Fruit fly (Drosophila melanogaster) whole organism, wandering third instar larva: ENCODE data around the gene CG7328.

ENCODE experiments used
- Abd-B ChIP-seq: fragments of >200 bp; optimal IDR thresholded peaks from 2 replicates; lab custom pipeline; 2017; ENCODE audit warnings: missing biosample characterization, missing genetic modification characterization
- CG32264 ChIP-seq: fragments of 200-800 bp; sonication (Bioruptor generic); optimal IDR thresholded peaks from 2 replicates; lab custom pipeline; 2016; ENCODE audit warnings: missing biosample characterization, missing genetic modification characterization
- CG9705 ChIP-seq: fragments of 200-800 bp; sonication (Bioruptor generic); optimal IDR thresholded peaks from 2 replicates; lab custom pipeline; 2018; ENCODE audit warnings: missing biosample characterization, mild to moderate bottlenecking, missing genetic modification characterization
- CrebA ChIP-seq: fragments of 200-800 bp; sonication (Bioruptor generic); optimal IDR thresholded peaks from 2 replicates; lab custom pipeline; 2016; ENCODE audit warnings: missing biosample characterization, mild to moderate bottlenecking, missing genetic modification characterization, borderline replicate concordance
- Dfd ChIP-seq: fragments of >200 bp; optimal IDR thresholded peaks from 2 replicates; lab custom pipeline; 2017; ENCODE audit warnings: missing biosample characterization, missing genetic modification characterization
- Dif ChIP-seq: fragments of 200-275, 200-300 bp; sonication (Bioruptor generic); optimal IDR thresholded peaks from 2 replicates; lab custom pipeline; 2018; ENCODE audit warnings: missing biosample characterization, missing genetic modification characterization; ENCODE audit not compliant: partially characterized antibody
- GATAd ChIP-seq: sonication (Bioruptor generic); optimal IDR thresholded peaks from 2 replicates; lab custom pipeline; 2016; ENCODE audit warnings: missing biosample characterization, missing genetic modification characterization
- HLH106 ChIP-seq: fragments of 200-800 bp; optimal IDR thresholded peaks from 3 replicates; lab custom pipeline; 2019; ENCODE audit warnings: missing biosample characterization, mild to moderate bottlenecking, missing genetic modification characterization, moderate library complexity
- Hnf4 ChIP-seq: fragments of 200-800 bp; sonication (Bioruptor generic); optimal IDR thresholded peaks from 2 replicates; lab custom pipeline; 2016; ENCODE audit warnings: missing biosample characterization, mild to moderate bottlenecking, missing genetic modification characterization
- Hr78 ChIP-seq: fragments of >200 bp; optimal IDR thresholded peaks from 2 replicates; lab custom pipeline; 2017; ENCODE audit warnings: missing biosample characterization, missing genetic modification characterization
- Hr83 ChIP-seq: fragments of 200-300 bp; sonication (Bioruptor generic); optimal IDR thresholded peaks from 2 replicates; lab custom pipeline; 2016; ENCODE audit warnings: missing biosample characterization, mild to moderate bottlenecking, missing genetic modification characterization, moderate library complexity; ENCODE audit not compliant: poor library complexity, severe bottlenecking
- Jra ChIP-seq: sonication (Bioruptor generic); optimal IDR thresholded peaks from 2 replicates; lab custom pipeline; 2016; ENCODE audit warnings: missing biosample characterization, missing genetic modification characterization
- Mio ChIP-seq: sonication (Bioruptor generic); optimal IDR thresholded peaks from 2 replicates; lab custom pipeline; 2016; ENCODE audit warnings: missing biosample characterization, missing genetic modification characterization
- Myc ChIP-seq: fragments of >200 bp; optimal IDR thresholded peaks from 2 replicates; lab custom pipeline; 2017
- N ChIP-seq: fragments of >200 bp; optimal IDR thresholded peaks from 2 replicates; lab custom pipeline; 2018; ENCODE audit warnings: missing biosample characterization, missing external identifiers, missing genetic modification characterization
- OdsH ChIP-seq: fragments of 200-800 bp; sonication (Bioruptor generic); optimal IDR thresholded peaks from 2 replicates; lab custom pipeline; 2016; ENCODE audit warnings: missing biosample characterization, mild to moderate bottlenecking, missing genetic modification characterization
- Rel ChIP-seq, 2 experiments: fragments of 200-800 bp; sonication (Bioruptor generic) in 1 of 2; optimal IDR thresholded peaks; 2 replicates in 1 of 2; 3 replicates in 1 of 2; lab custom pipeline; 2016 to 2019; ENCODE audit warnings: mild to moderate bottlenecking in 2 of 2, missing biosample characterization in 2 of 2, missing genetic modification characterization in 2 of 2, moderate library complexity in 1 of 2
- Sp1 ChIP-seq: fragments of 200-800 bp; sonication (Bioruptor generic); optimal IDR thresholded peaks from 3 replicates; lab custom pipeline; 2019; ENCODE audit warnings: missing biosample characterization, mild to moderate bottlenecking, missing genetic modification characterization, moderate library complexity
- Vsx2 ChIP-seq: fragments of 200-300, 225-300 bp; sonication (Bioruptor generic); optimal IDR thresholded peaks from 2 replicates; lab custom pipeline; 2018; ENCODE audit warnings: missing biosample characterization, missing genetic modification characterization; ENCODE audit not compliant: partially characterized antibody
- br ChIP-seq: fragments of 200-800 bp; sonication (Bioruptor generic); optimal IDR thresholded peaks from 2 replicates; lab custom pipeline; 2016; ENCODE audit warnings: missing biosample characterization, missing genetic modification characterization
- brk ChIP-seq: fragments of 200-800 bp; sonication (Bioruptor generic); optimal IDR thresholded peaks from 2 replicates; lab custom pipeline; 2016; ENCODE audit warnings: missing biosample characterization, mild to moderate bottlenecking, missing genetic modification characterization
- dl ChIP-seq, 2 experiments: fragments of 175-275, 200-275 bp in 1 of 2; fragments of 200-275 bp in 1 of 2; sonication (Bioruptor generic); optimal IDR thresholded peaks; lab custom pipeline; 2018; ENCODE audit warnings: mild to moderate bottlenecking in 2 of 2, missing biosample characterization in 2 of 2, missing genetic modification characterization in 2 of 2, moderate library complexity in 2 of 2; ENCODE audit not compliant: partially characterized antibody in 2 of 2, insufficient read depth in 1 of 2
- dmrt93B ChIP-seq: fragments of 200-800 bp; sonication (Bioruptor generic); optimal IDR thresholded peaks from 2 replicates; lab custom pipeline; 2018; ENCODE audit warnings: missing biosample characterization, mild to moderate bottlenecking, missing genetic modification characterization
- dsf ChIP-seq: sonication (Bioruptor generic); optimal IDR thresholded peaks from 2 replicates; lab custom pipeline; 2016; ENCODE audit warnings: missing biosample characterization, missing genetic modification characterization, borderline replicate concordance
- ey ChIP-seq: fragments of 200-800 bp; sonication (Bioruptor generic); optimal IDR thresholded peaks from 2 replicates; lab custom pipeline; 2016; ENCODE audit warnings: missing biosample characterization, missing genetic modification characterization
- foxo ChIP-seq, 2 experiments: fragments of 200-800 bp; sonication (Bioruptor generic); optimal IDR thresholded peaks; 2 replicates in 1 of 2; 3 replicates in 1 of 2; lab custom pipeline; 2016 to 2017; ENCODE audit warnings: missing biosample characterization in 2 of 2, missing genetic modification characterization in 2 of 2
- fru ChIP-seq: fragments of 200-800 bp; sonication (Bioruptor generic); optimal IDR thresholded peaks from 3 replicates; lab custom pipeline; 2016; ENCODE audit warnings: missing biosample characterization, mild to moderate bottlenecking, missing genetic modification characterization
- h ChIP-seq: fragments of 200-800 bp; sonication (Bioruptor generic); optimal IDR thresholded peaks from 3 replicates; lab custom pipeline; 2016; ENCODE audit warnings: missing biosample characterization, mild to moderate bottlenecking, missing genetic modification characterization
- jim ChIP-seq: fragments of 175-275, 200-325 bp; sonication (Bioruptor generic); optimal IDR thresholded peaks from 2 replicates; lab custom pipeline; 2016; ENCODE audit warnings: missing biosample characterization, mild to moderate bottlenecking, missing genetic modification characterization
- lola ChIP-seq: fragments of >200 bp; optimal IDR thresholded peaks from 2 replicates; lab custom pipeline; 2017; ENCODE audit warnings: missing biosample characterization, missing genetic modification characterization
- pan ChIP-seq: fragments of >200 bp; optimal IDR thresholded peaks from 2 replicates; lab custom pipeline; 2017
- psq ChIP-seq: fragments of 200-800 bp; sonication (Bioruptor generic); optimal IDR thresholded peaks from 3 replicates; lab custom pipeline; 2017; ENCODE audit warnings: missing biosample characterization, mild to moderate bottlenecking, missing genetic modification characterization, moderate library complexity
- rgr ChIP-seq: fragments of 200-800 bp; sonication (Bioruptor generic); optimal IDR thresholded peaks from 3 replicates; lab custom pipeline; 2016; ENCODE audit warnings: missing biosample characterization, mild to moderate bottlenecking, missing genetic modification characterization
- sage ChIP-seq: fragments of 200-800 bp; sonication (Bioruptor generic); optimal IDR thresholded peaks from 2 replicates; lab custom pipeline; 2016; ENCODE audit warnings: missing biosample characterization, mild to moderate bottlenecking, missing genetic modification characterization
- sv ChIP-seq: fragments of 200-800 bp; sonication (Bioruptor generic); optimal IDR thresholded peaks from 3 replicates; lab custom pipeline; 2016; ENCODE audit warnings: missing biosample characterization, missing genetic modification characterization
- tai ChIP-seq: sonication (Bioruptor generic); optimal IDR thresholded peaks from 2 replicates; lab custom pipeline; 2016; ENCODE audit warnings: missing biosample characterization, missing genetic modification characterization
- usp ChIP-seq: fragments of >200 bp; optimal IDR thresholded peaks from 2 replicates; lab custom pipeline; 2017; ENCODE audit warnings: missing biosample characterization, missing genetic modification characterization
- woc ChIP-seq: sonication (Bioruptor generic); optimal IDR thresholded peaks from 2 replicates; lab custom pipeline; 2016; ENCODE audit warnings: missing biosample characterization, mild to moderate bottlenecking, missing genetic modification characterization

CG7328 gene

dm6 chr3L:20186294-20187020, 46.0 kb upstream of the CG7328 start:
- TF ChIP-seq psq (peak; percentile 46), dl (GFP tag; optimal IDR thresholded peaks at IDR 0.05; lab: Kevin White, UChicago; ENCODE audit: insufficient read depth in 1 of 2, partially characterized antibody in 2 of 2) (peak; percentile 72 to 78), Dif (GFP tag; lab: Kevin White, UChicago) (peak; percentile 97), dmrt93B (GFP tag; lab: Kevin White, UChicago) (no peak), Hr78 (GFP tag; lab: Kevin White, UChicago) (no peak), Abd-B (no peak), GATAd (GFP tag; lab: Kevin White, UChicago) (no peak), Hnf4 (no peak), pan (lab: Kevin White, UChicago) (no peak), Dfd (GFP tag; lab: Kevin White, UChicago) (no peak), rgr (GFP tag; lab: Kevin White, UChicago) (peak; percentile 16), foxo (GFP tag; optimal IDR thresholded peaks at IDR 0.05; lab: Kevin White, UChicago) (no peak), fru (peak; percentile 3), Rel (GFP tag; optimal IDR thresholded peaks at IDR 0.05; lab: Kevin White, UChicago) (no peak), Rel (tag; optimal IDR thresholded peaks at IDR 0.05; lab: Kevin White, UChicago) (peak; percentile 15), Vsx2 (peak; percentile 89), sv (GFP tag; lab: Kevin White, UChicago) (peak; percentile 35), Jra (GFP tag; lab: Kevin White, UChicago) (peak; percentile 78), N (GFP tag; lab: Kevin White, UChicago) (no peak), CrebA (GFP tag; lab: Kevin White, UChicago) (peak; percentile 55)

dm6 chr3L:20185886-20186285, 45.5 kb upstream of the CG7328 start:
- TF ChIP-seq N (GFP tag; lab: Kevin White, UChicago) (no peak), lola (GFP tag; lab: Kevin White, UChicago) (peak; percentile 72)

- peak; percentile 53 for TF ChIP-seq rgr (GFP tag; lab: Kevin White, UChicago)
- TF ChIP-seq Dfd (GFP tag; lab: Kevin White, UChicago) = no peak
- TF ChIP-seq dsf = peak; percentile 8
- TF ChIP-seq h (GFP tag; lab: Kevin White, UChicago) = peak; percentile 26
- no peak for TF ChIP-seq sage (GFP tag; lab: Kevin White, UChicago)
- peak; percentile 50 for TF ChIP-seq ey (GFP tag; lab: Kevin White, UChicago)
- no peak for TF ChIP-seq HLH106 (tag; lab: Kevin White, UChicago)
- TF ChIP-seq Hr83 = no peak
- TF ChIP-seq OdsH (GFP tag; lab: Kevin White, UChicago) = peak; percentile 67
- TF ChIP-seq Hnf4 = no peak
- TF ChIP-seq jim (GFP tag; lab: Kevin White, UChicago) = no peak
- peak; percentile 64 for TF ChIP-seq tai
- no peak for TF ChIP-seq usp (GFP tag; lab: Kevin White, UChicago)
- TF ChIP-seq Dif (GFP tag; lab: Kevin White, UChicago) = peak; percentile 49
- TF ChIP-seq fru = peak; percentile 12
- TF ChIP-seq CrebA (GFP tag; lab: Kevin White, UChicago) = no peak
- TF ChIP-seq Hr78 (GFP tag; lab: Kevin White, UChicago) = no peak
- no peak for TF ChIP-seq GATAd (GFP tag; lab: Kevin White, UChicago)
- TF ChIP-seq pan (lab: Kevin White, UChicago) = no peak
- TF ChIP-seq Myc (lab: Kevin White, UChicago) = no peak
- TF ChIP-seq br (GFP tag; lab: Kevin White, UChicago) = peak; percentile 32
- TF ChIP-seq CG9705 (GFP tag; lab: Kevin White, UChicago) = no peak
- no peak for TF ChIP-seq Mio
- TF ChIP-seq N (GFP tag; lab: Kevin White, UChicago) = no peak
- TF ChIP-seq sv (GFP tag; lab: Kevin White, UChicago) = peak; percentile 50
- no peak for TF ChIP-seq brk (GFP tag; lab: Kevin White, UChicago)
- peak in 1 of 2 experiments; percentile 19 for TF ChIP-seq foxo (GFP tag; optimal IDR thresholded peaks at IDR 0.05; lab: Kevin White, UChicago)
- TF ChIP-seq Vsx2 = no peak
- peak; percentile 9 for TF ChIP-seq psq
- TF ChIP-seq CG32264 (GFP tag; lab: Kevin White, UChicago) = no peak
- TF ChIP-seq lola (GFP tag; lab: Kevin White, UChicago) = no peak
- TF ChIP-seq Sp1 = peak; percentile 39
- TF ChIP-seq woc (GFP tag; lab: Kevin White, UChicago) = no peak
- TF ChIP-seq Jra (GFP tag; lab: Kevin White, UChicago) = no peak
- TF ChIP-seq Rel (GFP tag; optimal IDR thresholded peaks at IDR 0.05; lab: Kevin White, UChicago) = no peak
- no peak for TF ChIP-seq Rel (tag; optimal IDR thresholded peaks at IDR 0.05; lab: Kevin White, UChicago)
- TF ChIP-seq dmrt93B (GFP tag; lab: Kevin White, UChicago) = no peak
- TF ChIP-seq dl (GFP tag; optimal IDR thresholded peaks at IDR 0.05; lab: Kevin White, UChicago; ENCODE audit: insufficient read depth in 1 of 2, partially characterized antibody in 2 of 2) = no peak
- TF ChIP-seq, all 38 proteins: peak for 13
Measured at dm6 chr3L:20185206-20185868, 44.9 kb upstream of the CG7328 start.
